Worm (Caenorhabditis elegans) whole organism, L1 larva: ENCODE measurements around the gene hdl-1.

Source experiments
- aha-1 ChIP-seq: fragments of 150-350 bp; optimal IDR thresholded peaks from 2 replicates; lab custom pipeline; 2014; ENCODE audit warnings: missing biosample characterization, missing genetic modification characterization
- ama-1 ChIP-seq: fragments of 150-350 bp; optimal IDR thresholded peaks from 2 replicates; lab custom pipeline; 2014
- ceh-82 ChIP-seq, 3 experiments: fragments of 150-350 bp in 1 of 3; sonication (generic microtip) in 2 of 3; optimal IDR thresholded peaks; 2 replicates each; lab custom pipeline; 2014 to 2017; ENCODE audit warnings: missing biosample characterization in 3 of 3, missing genetic modification characterization in 3 of 3
- ceh-90 ChIP-seq: sonication (generic microtip); optimal IDR thresholded peaks from 2 replicates; lab custom pipeline; 2016; ENCODE audit warnings: missing genetic modification characterization, missing compliant biosample characterization
- efl-1 ChIP-seq, 4 experiments: fragments of 150-350 bp; optimal IDR thresholded peaks in 3 of 4; peaks in 1 of 4; 1 replicate in 1 of 4; 2 replicates in 3 of 4; lab custom pipeline; 2014; ENCODE audit warnings: missing biosample characterization in 2 of 4, missing genetic modification characterization in 2 of 4, missing genetic modification reagents in 2 of 4
- isw-1 ChIP-seq: fragments of 200-800 bp; sonication (Bioruptor generic); IDR thresholded peaks from 2 replicates; pipeline ENCODE4 v1.3.6; 2022; ENCODE audit warnings: missing genetic modification characterization, missing compliant biosample characterization
- lsy-2 ChIP-seq, 2 experiments: fragments of 150-350 bp; optimal IDR thresholded peaks; 2 replicates each; lab custom pipeline; 2014; ENCODE audit warnings: missing biosample characterization in 2 of 2, missing genetic modification characterization in 2 of 2
- mdl-1 ChIP-seq, 2 experiments: fragments of 150-350 bp; optimal IDR thresholded peaks; 2 replicates each; lab custom pipeline; 2014 to 2017; ENCODE audit warnings: missing biosample characterization in 2 of 2, missing genetic modification characterization in 2 of 2, inconsistent platforms in 1 of 2
- nhr-28 ChIP-seq: fragments of 150-350 bp; optimal IDR thresholded peaks from 2 replicates; lab custom pipeline; 2014; ENCODE audit warnings: missing biosample characterization, missing genetic modification characterization
- nhr-77 ChIP-seq: fragments of 150-350 bp; optimal IDR thresholded peaks from 2 replicates; lab custom pipeline; 2014; ENCODE audit warnings: missing biosample characterization, missing genetic modification characterization
- tlp-1 ChIP-seq: fragments of 150-350 bp; optimal IDR thresholded peaks from 2 replicates; lab custom pipeline; 2014; ENCODE audit warnings: missing biosample characterization, missing genetic modification characterization
- ztf-4 ChIP-seq: fragments of 150-350 bp; optimal IDR thresholded peaks from 2 replicates; lab custom pipeline; 2014; ENCODE audit warnings: missing biosample characterization, missing genetic modification characterization

- peak in 1 of 2 experiments; percentile 58 for TF ChIP-seq mdl-1 (tag; optimal IDR thresholded peaks at IDR 0.05; lab: Kevin White, UChicago)
- TF ChIP-seq ama-1 (lab: Kevin White, UChicago), result no peak
- no peak for TF ChIP-seq ztf-4 (tag; lab: Kevin White, UChicago)
- peak; percentile 27 to 46 for TF ChIP-seq efl-1 (optimal IDR thresholded peaks at IDR 0.05; lab: Kevin White, UChicago)
- peak; percentile 6 to 88 for TF ChIP-seq efl-1 (GFP tag; optimal IDR thresholded peaks at IDR 0.05 in 1 of 2; lab: Kevin White, UChicago)
- no peak for TF ChIP-seq aha-1
- TF ChIP-seq tlp-1, result no peak
- TF ChIP-seq nhr-77 (tag; lab: Kevin White, UChicago), result peak; percentile 30
- no peak for TF ChIP-seq nhr-28
- TF ChIP-seq ceh-90 (tag; lab: Kevin White, UChicago), result no peak
- peak in 1 of 2 experiments; percentile 66 for TF ChIP-seq lsy-2 (tag; optimal IDR thresholded peaks at IDR 0.05; lab: Kevin White, UChicago)
- peak in 2 of 3 experiments; percentile 27 to 35 for TF ChIP-seq ceh-82 (tag; optimal IDR thresholded peaks at IDR 0.05; lab: Kevin White, UChicago)
- TF ChIP-seq isw-1 (GFP tag; lab: Robert Waterston, UW), result no peak
These were observed 21.2 kb downstream of the hdl-1 start for ce11 chrIV:11928388-11928787.
